Fruit fly (Drosophila melanogaster) S2 (cell line): Measurements from ENCODE around the gene CG17343.

Source experiments
- CG8478 ChIP-seq: fragments of >200 bp; optimal IDR thresholded peaks from 2 replicates; lab custom pipeline; 2018
- CTCF ChIP-seq, 2 experiments: fragments of >200 bp; optimal IDR thresholded peaks; 2 replicates each; lab custom pipeline; 2018

dm6 chr2L:19017060-19017459 lies 47.7 kb upstream of the CG17343 start:
- TF ChIP-seq CTCF (optimal IDR thresholded peaks at IDR 0.05; lab: Kevin White, UChicago) (no peak), CG8478 (lab: Kevin White, UChicago) (no peak)
